Fruit fly (Drosophila melanogaster): ENCODE results near the gene Scsalpha2.
A peak's percentile ranks its signal among the peaks of the same experiment; 100 is the strongest.

The Scsalpha2 gene

DNA sequence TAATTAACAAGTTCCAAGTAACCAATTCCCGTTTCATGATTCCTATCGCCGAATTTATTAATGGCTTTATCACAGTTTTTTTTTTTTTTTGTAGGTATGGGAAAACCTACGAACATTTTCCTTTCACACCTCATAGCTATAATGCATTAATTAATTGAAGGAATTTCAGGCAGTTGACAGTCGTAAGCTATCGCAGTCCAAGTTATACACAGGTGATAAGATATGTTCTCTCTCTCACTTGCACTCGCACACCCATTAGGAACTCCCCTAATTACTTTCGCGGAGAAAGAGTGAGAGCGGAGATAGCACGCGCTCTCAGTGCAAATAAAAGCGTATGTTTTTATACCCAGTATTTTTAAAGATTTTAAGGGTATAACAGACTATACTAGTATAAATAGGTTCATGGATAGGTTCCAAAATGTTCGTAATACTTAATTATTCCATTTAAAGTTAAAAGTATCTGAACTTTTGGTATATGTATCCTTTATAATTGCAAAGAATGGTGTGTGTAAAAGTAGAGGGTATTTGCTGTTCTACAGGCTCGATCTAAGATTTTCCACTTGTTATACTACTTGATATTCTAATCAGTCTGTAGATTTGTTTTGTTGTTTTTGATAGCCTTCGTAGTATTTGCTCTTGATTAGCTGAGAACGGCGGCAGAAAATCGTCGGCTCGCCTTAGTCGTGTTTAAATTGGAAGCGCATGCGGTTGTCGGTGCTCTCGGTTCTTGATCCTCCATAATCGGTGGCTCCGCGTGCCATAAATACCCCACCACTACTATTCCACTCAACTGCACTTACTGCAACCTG is 2.3 kb downstream of the Scsalpha2 start, which contains the start of gene Dys (continued):
- peak; percentile 90 for TF ChIP-seq HHEX (GFP tag; optimal IDR thresholded peaks at IDR 0.05)
- TF ChIP-seq gem (tag; optimal IDR thresholded peaks at IDR 0.05): peak; percentile 95
- no peak for TF ChIP-seq Doc2 (GFP tag; IDR thresholded peaks at IDR 0.05)
- TF ChIP-seq CG11398 (GFP tag; optimal IDR thresholded peaks at IDR 0.05): peak; percentile 72
- no peak for TF ChIP-seq gce (GFP tag; IDR thresholded peaks at IDR 0.05)
- no peak for TF ChIP-seq Nf-YC (tag; optimal IDR thresholded peaks at IDR 0.05)
- no peak; the same call in none of the 2 replicates for TF ChIP-seq gsb (GFP tag; IDR thresholded peaks at IDR 0.05)
- TF ChIP-seq Myb (GFP tag; optimal IDR thresholded peaks at IDR 0.05): peak; percentile 64
- no peak for TF ChIP-seq CG8765 (GFP tag; IDR thresholded peaks at IDR 0.05)
- TF ChIP-seq jumu (GFP tag; optimal IDR thresholded peaks at IDR 0.05): peak; percentile 68
- TF ChIP-seq gcm2 (GFP tag; optimal IDR thresholded peaks at IDR 0.05): peak; percentile 66
- peak; percentile 84 for TF ChIP-seq Blimp-1 (GFP tag; optimal IDR thresholded peaks at IDR 0.05)
- peak in 1 of 2 experiments; percentile 11 for TF ChIP-seq pan (optimal IDR thresholded peaks at IDR 0.05)
- TF ChIP-seq pan (GFP tag; optimal IDR thresholded peaks at IDR 0.05 in 1 of 2, IDR thresholded peaks at IDR 0.05 in 1 of 2): peak in 1 of 2 experiments; percentile 89
- peak; percentile 56 for TF ChIP-seq CG3995 (GFP tag; optimal IDR thresholded peaks at IDR 0.05)
- TF ChIP-seq Hey (tag; optimal IDR thresholded peaks at IDR 0.05): peak; percentile 42
- TF ChIP-seq repo (GFP tag; optimal IDR thresholded peaks at IDR 0.05): peak; percentile 62
- peak; percentile 81 for TF ChIP-seq trem (tag; optimal IDR thresholded peaks at IDR 0.05)
- peak; percentile 63 for TF ChIP-seq trh (GFP tag; optimal IDR thresholded peaks at IDR 0.05)
- TF ChIP-seq Ets97D (GFP tag; optimal IDR thresholded peaks at IDR 0.05): peak; percentile 50
- peak; percentile 84 for TF ChIP-seq Taf1 (GFP tag; IDR thresholded peaks at IDR 0.05)
- peak; percentile 81 for TF ChIP-seq CG2889 (GFP tag; IDR thresholded peaks at IDR 0.05)
- peak; percentile 93 for TF ChIP-seq CG17361 (GFP tag; IDR thresholded peaks at IDR 0.05)
- no peak; the same call in 1 of the 2 replicates for TF ChIP-seq Rfx (GFP tag; IDR thresholded peaks at IDR 0.05)
- TF ChIP-seq dmrt99B (tag; optimal IDR thresholded peaks at IDR 0.05): peak; percentile 91
- peak; percentile 63 for TF ChIP-seq CG31365 (tag; optimal IDR thresholded peaks at IDR 0.05)
- peak; percentile 92 for TF ChIP-seq CG2712 (tag; optimal IDR thresholded peaks at IDR 0.05)
- peak; percentile 78 for TF ChIP-seq CG14050 (GFP tag; IDR thresholded peaks at IDR 0.05)
- TF ChIP-seq eve (GFP tag; optimal IDR thresholded peaks at IDR 0.05): peak in 1 of 2 experiments; percentile 59
- TF ChIP-seq CG31224 (GFP tag; IDR thresholded peaks at IDR 0.05): peak; percentile 81
- no peak for TF ChIP-seq chm (GFP tag; IDR thresholded peaks at IDR 0.05)
- peak; percentile 89 for TF ChIP-seq CG13424 (tag; optimal IDR thresholded peaks at IDR 0.05)
- peak; percentile 67 for TF ChIP-seq fd3F (GFP tag; optimal IDR thresholded peaks at IDR 0.05)
- TF ChIP-seq Gug (GFP tag; IDR thresholded peaks at IDR 0.05): peak; percentile 65
- no peak for TF ChIP-seq D (optimal IDR thresholded peaks at IDR 0.05)
- peak; percentile 72 for TF ChIP-seq D (GFP tag; optimal IDR thresholded peaks at IDR 0.05)
- TF ChIP-seq Sry-δ (GFP tag; optimal IDR thresholded peaks at IDR 0.05): peak; percentile 48
- TF ChIP-seq CG16863 (GFP tag; optimal IDR thresholded peaks at IDR 0.05): peak; percentile 79
- TF ChIP-seq Trl (optimal IDR thresholded peaks at IDR 0.05): peak in 1 of 2 experiments; percentile 23
- TF ChIP-seq Trl (GFP tag; optimal IDR thresholded peaks at IDR 0.05): peak; percentile 81
- TF ChIP-seq CG4617 (GFP tag; optimal IDR thresholded peaks at IDR 0.05; ENCODE audit: borderline replicate concordance): peak; percentile 47
- no peak for TF ChIP-seq Dll (GFP tag; IDR thresholded peaks at IDR 0.05; ENCODE audit: partially characterized antibody)
- TF ChIP-seq fru (optimal IDR thresholded peaks at IDR 0.05): no peak
- no peak for TF ChIP-seq wek (GFP tag; optimal IDR thresholded peaks at IDR 0.05)
- peak; percentile 62 for TF ChIP-seq CG12744 (GFP tag; optimal IDR thresholded peaks at IDR 0.05)
- peak; percentile 80 for TF ChIP-seq CG12219 (GFP tag; optimal IDR thresholded peaks at IDR 0.05)
- TF ChIP-seq CG7963 (GFP tag; IDR thresholded peaks at IDR 0.05; ENCODE audit: partially characterized antibody): no peak
- no peak for TF ChIP-seq CG6175 (GFP tag; IDR thresholded peaks at IDR 0.05)
- no peak for TF ChIP-seq CG8290 (GFP tag; optimal IDR thresholded peaks at IDR 0.05)
- TF ChIP-seq CG8290 (tag; optimal IDR thresholded peaks at IDR 0.05): peak in 1 of 2 experiments; percentile 88
- TF ChIP-seq CG10979 (tag; optimal IDR thresholded peaks at IDR 0.05): peak; percentile 89

Measured in whole organism, embryonic.